Worm (Caenorhabditis elegans) whole organism, young adult: ENCODE results near the gene fis-1.

Source experiments
- B0019.2 ChIP-seq: fragments of 200-800 bp; sonication (Bioruptor generic); conservative IDR thresholded peaks from 2 replicates; pipeline ENCODE4 v1.3.6; 2022; ENCODE audit warnings: missing genetic modification reagents, missing genetic modification characterization, missing compliant biosample characterization
- B0261.1 ChIP-seq: sonication (generic microtip); optimal IDR thresholded peaks from 2 replicates; lab custom pipeline; 2016; ENCODE audit warnings: mild to moderate bottlenecking, missing genetic modification characterization, moderate library complexity, missing compliant biosample characterization
- C06A6.2 ChIP-seq: fragments of 200-800 bp; sonication (Bioruptor generic); conservative IDR thresholded peaks from 2 replicates; pipeline ENCODE4 v1.3.6; 2022; ENCODE audit warnings: missing genetic modification characterization, missing compliant biosample characterization
- D2030.7 ChIP-seq: fragments of 200-800 bp; sonication (Bioruptor generic); IDR thresholded peaks from 2 replicates; pipeline ENCODE4 v1.3.6; 2022; ENCODE audit warnings: missing genetic modification reagents, missing genetic modification characterization, missing compliant biosample characterization
- F10E7.11 ChIP-seq: sonication (generic microtip); optimal IDR thresholded peaks from 2 replicates; lab custom pipeline; 2017; ENCODE audit warnings: mild to moderate bottlenecking, missing genetic modification characterization, moderate library complexity, missing compliant biosample characterization
- F23B12.7 ChIP-seq: sonication (generic microtip); optimal IDR thresholded peaks from 2 replicates; lab custom pipeline; 2017; ENCODE audit warnings: missing genetic modification characterization, mild to moderate bottlenecking, missing compliant biosample characterization, antibody characterized with exemption, moderate library complexity; ENCODE audit not compliant: insufficient read depth
- F33H1.4 ChIP-seq: fragments of 200-800 bp; sonication (Bioruptor generic); IDR thresholded peaks from 2 replicates; pipeline ENCODE4 v1.3.6; 2022; ENCODE audit warnings: missing genetic modification reagents, missing genetic modification characterization, missing compliant biosample characterization
- Y53G8AR.9 ChIP-seq: fragments of 200-800 bp; sonication (Bioruptor generic); conservative IDR thresholded peaks from 2 replicates; pipeline ENCODE4 v1.3.6; 2022; ENCODE audit warnings: missing genetic modification reagents, missing genetic modification characterization, missing compliant biosample characterization
- Y95B8A.8 ChIP-seq: fragments of 200-800 bp; sonication (Bioruptor generic); IDR thresholded peaks from 2 replicates; pipeline ENCODE4 v1.3.6; 2022; ENCODE audit warnings: missing genetic modification reagents, missing genetic modification characterization, missing compliant biosample characterization
- aptf-2 ChIP-seq: fragments of 200-800 bp; sonication (Bioruptor generic); conservative IDR thresholded peaks from 2 replicates; pipeline ENCODE4 v1.3.6; 2022; ENCODE audit warnings: missing genetic modification reagents, missing genetic modification characterization, missing compliant biosample characterization
- aptf-3 ChIP-seq: fragments of 200-800 bp; sonication (Bioruptor generic); IDR thresholded peaks from 2 replicates; pipeline ENCODE4 v1.3.6; 2022; ENCODE audit warnings: missing genetic modification characterization, missing compliant biosample characterization
- atf-7 ChIP-seq: sonication (generic microtip); optimal IDR thresholded peaks from 2 replicates; lab custom pipeline; 2017; ENCODE audit warnings: mild to moderate bottlenecking, missing genetic modification characterization, missing compliant biosample characterization
- ccch-3 ChIP-seq: fragments of 200-800 bp; sonication (Bioruptor generic); optimal IDR thresholded peaks from 2 replicates; lab custom pipeline; 2018; ENCODE audit warnings: mild to moderate bottlenecking, missing genetic modification characterization, missing compliant biosample characterization
- cebp-2 ChIP-seq: fragments of 200-800 bp; sonication (Bioruptor generic); IDR thresholded peaks from 2 replicates; pipeline ENCODE4 v1.3.6; 2022; ENCODE audit warnings: missing genetic modification characterization, missing compliant biosample characterization
- ceh-100 ChIP-seq: fragments of 200-800 bp; sonication (Bioruptor generic); IDR thresholded peaks from 2 replicates; pipeline ENCODE4 v1.3.6; 2022; ENCODE audit warnings: missing genetic modification reagents, missing genetic modification characterization, missing compliant biosample characterization
- ceh-27 ChIP-seq: fragments of 200-800 bp; sonication (Bioruptor generic); optimal IDR thresholded peaks from 2 replicates; lab custom pipeline; 2018; ENCODE audit warnings: mild to moderate bottlenecking, missing genetic modification characterization, moderate library complexity, missing compliant biosample characterization
- ceh-40 ChIP-seq: fragments of 200-800 bp; sonication (Bioruptor generic); IDR thresholded peaks from 2 replicates; pipeline ENCODE4 v1.3.6; 2022; ENCODE audit warnings: missing genetic modification characterization, missing compliant biosample characterization
- chd-7 ChIP-seq: sonication (generic microtip); optimal IDR thresholded peaks from 2 replicates; lab custom pipeline; 2016; ENCODE audit warnings: mild to moderate bottlenecking, missing genetic modification characterization, moderate library complexity, missing compliant biosample characterization
- die-1 ChIP-seq: sonication (generic microtip); optimal IDR thresholded peaks from 2 replicates; lab custom pipeline; 2016; ENCODE audit warnings: missing genotype, mild to moderate bottlenecking, missing genetic modification characterization, missing compliant biosample characterization
- dpff-1 ChIP-seq: sonication (generic microtip); optimal IDR thresholded peaks from 2 replicates; lab custom pipeline; 2017; ENCODE audit warnings: mild to moderate bottlenecking, missing genetic modification characterization, missing compliant biosample characterization
- dpl-1 ChIP-seq: fragments of 150-350 bp; optimal IDR thresholded peaks from 2 replicates; lab custom pipeline; 2014; ENCODE audit warnings: missing biosample characterization, missing genetic modification reagents, missing genetic modification characterization
- egl-18 ChIP-seq: fragments of 200-800 bp; sonication (Bioruptor generic); IDR thresholded peaks from 2 replicates; pipeline ENCODE4 v1.3.6; 2022; ENCODE audit warnings: missing genetic modification reagents, missing genetic modification characterization, missing compliant biosample characterization
- fkh-3 ChIP-seq: sonication (generic microtip); optimal IDR thresholded peaks from 2 replicates; lab custom pipeline; 2016; ENCODE audit warnings: mild to moderate bottlenecking, missing genetic modification characterization, missing compliant biosample characterization
- gei-17 ChIP-seq: fragments of 200-800 bp; sonication (Bioruptor generic); optimal IDR thresholded peaks from 2 replicates; lab custom pipeline; 2018; ENCODE audit warnings: mild to moderate bottlenecking, missing genetic modification characterization, missing compliant biosample characterization
- hsf-1 ChIP-seq: fragments of 200-800 bp; sonication (Bioruptor generic); IDR thresholded peaks from 2 replicates; pipeline ENCODE4 v1.3.6; 2022; ENCODE audit warnings: missing genetic modification reagents, missing genetic modification characterization, missing compliant biosample characterization
- lag-1 ChIP-seq: fragments of 200-800 bp; sonication (Bioruptor generic); IDR thresholded peaks from 2 replicates; pipeline ENCODE4 v1.3.6; 2022; ENCODE audit warnings: missing genetic modification reagents, missing genetic modification characterization, missing compliant biosample characterization
- let-526 ChIP-seq: fragments of 200-800 bp; sonication (Bioruptor generic); IDR thresholded peaks from 2 replicates; pipeline ENCODE4 v1.3.6; 2022; ENCODE audit warnings: missing genetic modification reagents, missing genetic modification characterization, missing compliant biosample characterization
- lin-35 ChIP-seq, 3 experiments: fragments of 150-350 bp in 2 of 3; sonication (generic microtip) in 1 of 3; optimal IDR thresholded peaks; 2 replicates each; lab custom pipeline; 2014 to 2018; ENCODE audit warnings: missing biosample characterization in 3 of 3, missing genetic modification characterization in 3 of 3, missing genetic modification reagents in 3 of 3
- lin-54 ChIP-seq: fragments of 200-800 bp; sonication (Bioruptor generic); optimal IDR thresholded peaks from 2 replicates; lab custom pipeline; 2018; ENCODE audit warnings: mild to moderate bottlenecking, missing genetic modification characterization, missing compliant biosample characterization
- madf-10 ChIP-seq: sonication (generic microtip); optimal IDR thresholded peaks from 2 replicates; lab custom pipeline; 2016; ENCODE audit warnings: mild to moderate bottlenecking, missing genetic modification characterization, missing compliant biosample characterization
- madf-8 ChIP-seq: fragments of 200-800 bp; sonication (Bioruptor generic); conservative IDR thresholded peaks from 2 replicates; pipeline ENCODE4 v1.3.6; 2022; ENCODE audit warnings: missing genetic modification reagents, missing genetic modification characterization, missing compliant biosample characterization
- mel-28 ChIP-seq: sonication (generic microtip); optimal IDR thresholded peaks from 2 replicates; lab custom pipeline; 2016; ENCODE audit warnings: borderline replicate concordance, mild to moderate bottlenecking, missing genetic modification characterization, missing compliant biosample characterization
- mes-4 ChIP-seq: sonication (generic microtip); optimal IDR thresholded peaks from 2 replicates; lab custom pipeline; 2016; ENCODE audit warnings: missing genotype, missing genetic modification characterization, missing compliant biosample characterization
- nfya-2 ChIP-seq: fragments of 200-800 bp; sonication (Bioruptor generic); IDR thresholded peaks from 2 replicates; pipeline ENCODE4 v1.3.6; 2022; ENCODE audit warnings: missing genetic modification reagents, missing genetic modification characterization, missing compliant biosample characterization
- nhr-27 ChIP-seq: fragments of 200-800 bp; sonication (Bioruptor generic); optimal IDR thresholded peaks from 2 replicates; lab custom pipeline; 2018; ENCODE audit warnings: mild to moderate bottlenecking, missing genetic modification characterization, moderate library complexity, missing compliant biosample characterization
- nhr-80 ChIP-seq: sonication (generic microtip); optimal IDR thresholded peaks from 2 replicates; lab custom pipeline; 2016; ENCODE audit warnings: missing genetic modification characterization, missing compliant biosample characterization
- rpc-1 ChIP-seq, 2 experiments: fragments of 150-350 bp in 1 of 2; sonication (generic microtip) in 1 of 2; optimal IDR thresholded peaks; 2 replicates each; lab custom pipeline; 2014 to 2018; ENCODE audit warnings: missing biosample characterization in 1 of 2, missing genetic modification characterization in 1 of 2, missing genetic modification reagents in 1 of 2, missing genotype in 1 of 2
- sea-2 ChIP-seq: fragments of 200-800 bp; sonication (Bioruptor generic); IDR thresholded peaks from 2 replicates; pipeline ENCODE4 v1.3.6; 2022; ENCODE audit warnings: missing genetic modification characterization, missing compliant biosample characterization
- sptf-2 ChIP-seq: fragments of 200-800 bp; sonication (Bioruptor generic); optimal IDR thresholded peaks from 2 replicates; lab custom pipeline; 2018; ENCODE audit warnings: mild to moderate bottlenecking, missing genetic modification characterization, missing compliant biosample characterization
- unc-62 ChIP-seq: fragments of 150-350 bp; optimal IDR thresholded peaks from 2 replicates; lab custom pipeline; 2014; ENCODE audit warnings: missing biosample characterization, missing genetic modification reagents, missing genetic modification characterization
- xnd-1 ChIP-seq: sonication (generic microtip); optimal IDR thresholded peaks from 2 replicates; lab custom pipeline; 2016; ENCODE audit warnings: missing genotype, missing genetic modification reagents, missing genetic modification characterization, missing compliant biosample characterization
- ztf-22 ChIP-seq: fragments of 200-800 bp; sonication (Bioruptor generic); optimal IDR thresholded peaks from 2 replicates; lab custom pipeline; 2018; ENCODE audit warnings: mild to moderate bottlenecking, missing genetic modification characterization, moderate library complexity, missing compliant biosample characterization
- ztf-26 ChIP-seq: sonication (generic microtip); optimal IDR thresholded peaks from 2 replicates; lab custom pipeline; 2017; ENCODE audit warnings: missing genetic modification characterization, missing compliant biosample characterization
- ztf-6 ChIP-seq: fragments of 200-800 bp; sonication (Bioruptor generic); IDR thresholded peaks from 2 replicates; pipeline ENCODE4 v1.3.6; 2022; ENCODE audit warnings: missing genetic modification reagents, missing genetic modification characterization, missing compliant biosample characterization

Gene fis-1

DNA sequence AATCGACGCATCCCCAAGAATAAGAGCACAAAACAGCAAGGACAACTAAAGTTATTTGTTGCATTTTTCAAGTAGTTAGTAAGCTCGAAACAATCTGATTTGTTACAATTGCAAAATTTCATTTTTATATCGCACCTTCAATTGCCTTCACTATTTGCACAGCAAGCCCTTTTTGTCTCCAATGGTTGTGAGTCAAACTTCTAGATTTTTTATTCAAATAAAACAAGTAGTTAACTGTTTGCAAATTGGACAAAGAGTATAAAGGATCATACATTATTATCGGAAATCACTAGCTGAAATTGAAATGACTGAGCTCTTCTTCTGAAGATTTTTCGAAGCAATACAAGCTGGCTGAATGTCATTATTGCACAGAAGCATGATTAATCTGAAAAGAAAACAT is 2.1 kb upstream of the fis-1 start, which contains the start of gene F41G3.21:
Gene F41G3.21 (minus strand): TSS at position 101 of the 400 bp plus-strand sequence.
- no peak for TF ChIP-seq Y95B8A.8 (GFP tag; lab: Robert Waterston, UW)
- no peak for TF ChIP-seq ztf-26
- TF ChIP-seq ztf-22 (GFP tag; lab: Kevin White, UChicago) = no peak
- TF ChIP-seq let-526 (GFP tag; lab: Robert Waterston, UW) = no peak
- TF ChIP-seq aptf-2 (GFP tag; lab: Robert Waterston, UW) = no peak
- no peak for TF ChIP-seq nhr-27 (tag; lab: Kevin White, UChicago)
- no peak for TF ChIP-seq F10E7.11 (tag; lab: Kevin White, UChicago)
- TF ChIP-seq dpl-1 (GFP tag; lab: Kevin White, UChicago) = no peak
- no peak for TF ChIP-seq lin-35 (GFP tag; optimal IDR thresholded peaks at IDR 0.05; lab: Kevin White, UChicago)
- TF ChIP-seq nfya-2 (GFP tag; lab: Robert Waterston, UW) = no peak
- TF ChIP-seq die-1 (tag; lab: Kevin White, UChicago) = no peak
- no peak for TF ChIP-seq ccch-3 (GFP tag; lab: Kevin White, UChicago)
- no peak for TF ChIP-seq egl-18 (GFP tag; lab: Robert Waterston, UW)
- TF ChIP-seq lag-1 (GFP tag; lab: Robert Waterston, UW) = no peak
- TF ChIP-seq ceh-40 = no peak
- no peak for TF ChIP-seq cebp-2 (GFP tag; lab: Robert Waterston, UW)
- no peak for TF ChIP-seq C06A6.2 (GFP tag; lab: Robert Waterston, UW)

DNA sequence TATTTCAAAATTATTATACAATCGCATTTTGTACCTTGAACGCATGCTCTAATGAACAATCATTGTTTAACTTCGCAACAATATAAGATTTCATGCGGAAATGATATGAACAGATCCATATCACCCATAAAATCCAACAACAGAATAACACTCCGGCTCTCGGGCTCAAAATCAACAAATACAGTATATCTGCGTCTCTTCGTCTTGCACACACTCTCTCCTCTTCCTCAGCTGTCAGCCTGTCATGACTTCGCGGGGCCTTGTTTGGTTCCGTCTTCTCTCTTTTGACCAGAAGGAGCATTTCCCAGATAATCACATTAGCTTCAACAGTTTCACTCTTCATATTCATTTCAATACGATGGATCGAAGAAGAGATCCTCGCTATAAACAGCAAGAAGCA is 1.3 kb downstream of the fis-1 start, which contains the start of gene F41G3.3:
Gene F41G3.3 (plus strand): TSS at position 301 of the 400 bp plus-strand sequence.
- TF ChIP-seq D2030.7 (GFP tag; lab: Robert Waterston, UW) (no peak), hsf-1 (GFP tag; lab: Robert Waterston, UW) (no peak)

DNA sequence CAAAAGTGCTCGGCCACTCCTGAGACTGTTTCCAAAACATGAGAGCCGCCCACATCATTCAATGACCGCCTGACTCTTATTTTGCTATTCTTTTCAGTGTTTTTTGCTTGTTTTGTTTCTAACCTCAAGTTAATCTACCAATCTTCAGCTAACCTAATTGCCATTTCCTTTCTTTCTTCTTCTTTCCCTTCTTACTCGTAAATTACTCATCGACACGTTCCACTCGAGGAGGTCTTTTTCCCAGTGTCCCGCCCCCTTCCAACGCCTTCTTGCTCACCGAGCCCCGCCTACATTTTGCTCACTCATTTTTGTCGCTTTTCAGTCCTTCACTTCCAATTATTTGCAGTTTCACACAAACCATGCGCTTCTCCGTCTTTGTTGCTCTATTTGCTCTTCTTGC is 9.8 kb downstream of the fis-1 start, which contains the start of gene nlp-50:
Gene nlp-50 (plus strand): TSS at position 301 of the 400 bp plus-strand sequence.
- TF ChIP-seq B0019.2 (GFP tag; lab: Robert Waterston, UW) (no peak), dpff-1 (no peak)

DNA sequence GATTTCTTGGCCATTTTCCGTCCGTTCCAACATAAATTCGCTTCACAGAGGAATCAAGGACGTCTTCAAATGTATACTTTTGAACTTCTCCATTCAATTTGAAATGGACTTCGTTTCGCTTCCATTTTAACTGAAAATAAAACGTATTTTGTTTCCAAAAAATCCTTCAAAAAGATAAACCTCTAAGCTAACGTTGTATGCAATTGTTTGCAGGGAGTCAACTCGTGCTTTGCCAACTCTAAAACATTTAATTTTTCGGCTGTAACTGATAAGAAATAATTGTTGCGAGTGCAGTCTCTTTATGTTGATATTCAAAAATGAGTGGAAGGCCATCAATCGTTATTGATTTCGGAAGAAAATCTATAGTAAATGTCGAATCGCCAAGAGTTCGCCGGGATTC is 13.0 kb downstream of the fis-1 start, which contains the start of gene F41G3.18:
Gene F41G3.18 (plus strand): TSS at position 301 of the 400 bp plus-strand sequence.
- TF ChIP-seq gei-17 (GFP tag; lab: Kevin White, UChicago) (no peak), ceh-100 (GFP tag; lab: Robert Waterston, UW) (no peak), lin-54 (GFP tag; lab: Kevin White, UChicago) (no peak), madf-8 (GFP tag; lab: Robert Waterston, UW) (no peak), nhr-80 (peak; percentile 51)

DNA sequence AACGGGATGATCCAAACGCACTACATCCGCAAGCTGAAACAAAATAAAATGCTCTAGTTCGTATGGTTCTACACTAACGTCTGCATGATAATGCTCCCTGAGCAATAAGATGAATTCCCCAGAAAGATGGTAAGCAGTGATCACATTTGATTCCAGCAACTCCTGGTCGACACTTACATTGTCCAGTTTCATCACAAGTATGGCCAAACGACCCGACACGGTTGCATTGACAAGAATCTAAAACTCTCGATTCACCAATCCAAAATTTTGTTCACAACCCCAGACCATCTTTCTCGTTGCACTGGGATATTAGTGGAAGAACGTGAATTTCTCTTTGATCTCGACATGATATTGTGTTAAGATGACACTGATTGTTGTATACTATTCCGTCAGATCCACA is 15.1 kb downstream of the fis-1 start:
- TF ChIP-seq Y53G8AR.9 (GFP tag; lab: Robert Waterston, UW) (no peak), fkh-3 (tag; lab: Kevin White, UChicago) (no peak), mes-4 (tag; lab: Kevin White, UChicago) (no peak), B0261.1 (no peak), ceh-27 (GFP tag; lab: Kevin White, UChicago) (no peak), unc-62 (GFP tag; lab: Kevin White, UChicago) (no peak), madf-10 (no peak), xnd-1 (tag; lab: Kevin White, UChicago) (no peak), sea-2 (GFP tag; lab: Robert Waterston, UW) (no peak), F23B12.7 (tag; lab: Kevin White, UChicago) (no peak), cebp-2 (GFP tag; lab: Robert Waterston, UW) (no peak), atf-7 (no peak), chd-7 (tag; lab: Kevin White, UChicago) (no peak), rpc-1 (optimal IDR thresholded peaks at IDR 0.05; lab: Kevin White, UChicago) (no peak), rpc-1 (tag; optimal IDR thresholded peaks at IDR 0.05; lab: Kevin White, UChicago) (no peak), mel-28 (tag; lab: Kevin White, UChicago) (no peak), F33H1.4 (no peak), aptf-3 (GFP tag; lab: Robert Waterston, UW) (no peak), sptf-2 (GFP tag; lab: Kevin White, UChicago) (no peak), ztf-6 (GFP tag; lab: Robert Waterston, UW) (no peak)
